Worm (Caenorhabditis elegans) whole organism, late embryonic: ENCODE data around the gene F55C9.5.

Source experiments
- elt-2 ChIP-seq: sonication (generic microtip); optimal IDR thresholded peaks from 2 replicates; lab custom pipeline; 2016; ENCODE audit warnings: missing genetic modification reagents, missing genetic modification characterization, missing compliant biosample characterization
- ets-4 ChIP-seq: sonication (generic microtip); optimal IDR thresholded peaks from 2 replicates; lab custom pipeline; 2016; ENCODE audit warnings: missing genetic modification characterization, missing compliant biosample characterization
- hlh-30 ChIP-seq: sonication (generic microtip); optimal IDR thresholded peaks from 2 replicates; lab custom pipeline; 2017; ENCODE audit warnings: antibody characterized with exemption, missing genetic modification characterization, missing compliant biosample characterization; ENCODE audit not compliant: insufficient read depth
- hlh-6 ChIP-seq: sonication (generic microtip); optimal IDR thresholded peaks from 2 replicates; lab custom pipeline; 2016; ENCODE audit warnings: missing genotype, missing genetic modification characterization, missing compliant biosample characterization
- nhr-232 ChIP-seq: sonication (generic microtip); optimal IDR thresholded peaks from 2 replicates; lab custom pipeline; 2016; ENCODE audit warnings: missing genetic modification characterization, missing compliant biosample characterization
- pqm-1 ChIP-seq: sonication (generic microtip); optimal IDR thresholded peaks from 2 replicates; lab custom pipeline; 2016; ENCODE audit warnings: missing genetic modification characterization, missing compliant biosample characterization
- zip-5 ChIP-seq: sonication (generic microtip); optimal IDR thresholded peaks from 2 replicates; lab custom pipeline; 2016; ENCODE audit warnings: missing genetic modification characterization, missing compliant biosample characterization

DNA sequence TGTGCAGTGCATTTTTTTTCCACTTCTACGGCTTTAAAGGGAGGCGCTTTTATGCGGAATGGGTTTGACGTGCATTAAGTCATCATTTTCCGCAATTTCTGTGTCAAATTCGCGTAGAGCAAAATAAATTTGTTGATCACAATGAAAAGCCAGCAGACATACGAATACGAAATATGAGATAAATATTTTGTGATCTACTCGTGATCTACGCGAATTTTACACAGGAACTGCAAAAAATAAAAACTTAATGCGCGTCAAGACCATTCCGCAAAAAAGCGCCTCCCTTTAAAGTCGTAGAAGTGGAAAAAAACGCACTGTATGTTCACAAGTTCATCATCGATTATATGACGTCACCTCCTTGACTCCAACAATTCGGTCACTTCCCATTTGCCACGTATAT is 18.5 kb upstream of the F55C9.5 start, which contains the start of gene C43D7.8:
- no peak for TF ChIP-seq nhr-232 (tag; lab: Kevin White, UChicago)
- TF ChIP-seq pqm-1 (tag; lab: Kevin White, UChicago): no peak
- TF ChIP-seq zip-5 (tag; lab: Kevin White, UChicago): no peak
- TF ChIP-seq ets-4 (tag; lab: Kevin White, UChicago): no peak
- TF ChIP-seq hlh-30 (tag; lab: Kevin White, UChicago): no peak
- no peak for TF ChIP-seq elt-2
- TF ChIP-seq hlh-6 (tag; lab: Kevin White, UChicago): no peak
